Worm (Caenorhabditis elegans) whole organism, midembryonic: ENCODE measurements around the gene F56D6.22.

Experiments used
- T22C8.4 ChIP-seq: fragments of 200-800 bp; sonication (Bioruptor generic); IDR thresholded peaks from 2 replicates; pipeline ENCODE4 v1.3.6; 2022; ENCODE audit warnings: missing genetic modification characterization, missing compliant biosample characterization
- med-1 ChIP-seq: sonication (generic microtip); optimal IDR thresholded peaks from 2 replicates; lab custom pipeline; 2017; ENCODE audit warnings: missing genetic modification characterization, mild to moderate bottlenecking, missing compliant biosample characterization, antibody characterized with exemption, missing genetic modification reagents; ENCODE audit not compliant: insufficient read depth

- TF ChIP-seq med-1 (no peak), T22C8.4 (GFP tag; lab: Robert Waterston, UW) (no peak)
These were observed 37.5 kb downstream of the F56D6.22 start for ce11 chrIV:3869875-3870274.
